Fruit fly (Drosophila melanogaster) whole organism, adult: ENCODE results near the gene DNAlig4.

Experiments used
- CG11617 ChIP-seq: fragments of 200-800 bp; sonication (Bioruptor generic); optimal IDR thresholded peaks from 2 replicates; lab custom pipeline; 2017; ENCODE audit warnings: mild to moderate bottlenecking, missing biosample characterization, missing genetic modification reagents, missing genetic modification characterization
- CG12768 ChIP-seq: fragments of 200-800 bp; sonication (Bioruptor generic); optimal IDR thresholded peaks from 2 replicates; lab custom pipeline; 2017; ENCODE audit warnings: missing biosample characterization, missing genetic modification characterization, mild to moderate bottlenecking, moderate library complexity, missing genetic modification reagents
- CG14711 ChIP-seq: fragments of 200-800 bp; sonication (Bioruptor generic); optimal IDR thresholded peaks from 2 replicates; lab custom pipeline; 2018; ENCODE audit warnings: missing biosample characterization, mild to moderate bottlenecking, missing genetic modification characterization, moderate library complexity
- CG1620 ChIP-seq: fragments of 200-800 bp; sonication (Bioruptor generic); optimal IDR thresholded peaks from 2 replicates; lab custom pipeline; 2016; ENCODE audit warnings: missing biosample characterization, missing genetic modification characterization
- CG33017 ChIP-seq: fragments of 200-800 bp; sonication (Bioruptor generic); optimal IDR thresholded peaks from 2 replicates; lab custom pipeline; 2018; ENCODE audit warnings: missing biosample characterization, mild to moderate bottlenecking, missing genetic modification characterization, moderate library complexity
- CG5204 ChIP-seq: fragments of 200-800 bp; sonication (Bioruptor generic); optimal IDR thresholded peaks from 2 replicates; lab custom pipeline; 2016; ENCODE audit warnings: missing biosample characterization, missing genetic modification characterization
- CG7045 ChIP-seq: fragments of 200-800 bp; sonication (Bioruptor generic); optimal IDR thresholded peaks from 2 replicates; lab custom pipeline; 2017; ENCODE audit warnings: missing biosample characterization, mild to moderate bottlenecking, missing genetic modification characterization
- CG7101 ChIP-seq: fragments of 200-800 bp; sonication (Bioruptor generic); optimal IDR thresholded peaks from 2 replicates; lab custom pipeline; 2018; ENCODE audit warnings: missing biosample characterization, mild to moderate bottlenecking, missing genetic modification characterization, moderate library complexity
- Clk ChIP-seq: fragments of 200-800 bp; sonication (Bioruptor generic); optimal IDR thresholded peaks from 2 replicates; lab custom pipeline; 2017; ENCODE audit warnings: missing biosample characterization, missing genetic modification characterization
- Crg-1 ChIP-seq: fragments of 200-800 bp; sonication (Bioruptor generic); optimal IDR thresholded peaks from 2 replicates; lab custom pipeline; 2016; ENCODE audit warnings: missing biosample characterization, missing genetic modification characterization
- Hr96 ChIP-seq: fragments of 200-800 bp; sonication (Bioruptor generic); optimal IDR thresholded peaks from 2 replicates; lab custom pipeline; 2016; ENCODE audit warnings: missing biosample characterization, missing genetic modification characterization
- Mnt ChIP-seq: fragments of 200-800 bp; sonication (Bioruptor generic); optimal IDR thresholded peaks from 2 replicates; lab custom pipeline; 2016; ENCODE audit warnings: missing biosample characterization, mild to moderate bottlenecking, missing genetic modification characterization
- bab1 ChIP-seq: fragments of 200-800 bp; sonication (Bioruptor generic); optimal IDR thresholded peaks from 3 replicates; lab custom pipeline; 2019; ENCODE audit warnings: missing biosample characterization, mild to moderate bottlenecking, missing genetic modification characterization, moderate library complexity
- cic ChIP-seq: fragments of 200-800 bp; sonication (Bioruptor generic); optimal IDR thresholded peaks from 2 replicates; lab custom pipeline; 2017; ENCODE audit warnings: missing biosample characterization, mild to moderate bottlenecking, missing genetic modification characterization, moderate library complexity
- cnc ChIP-seq, 2 experiments: fragments of >200 bp; optimal IDR thresholded peaks; 2 replicates each; lab custom pipeline; 2017
- kay ChIP-seq: fragments of 200-800 bp; sonication (Bioruptor generic); peaks from one replicate; lab custom pipeline; 2016; ENCODE audit warnings: missing biosample characterization, missing genetic modification characterization, borderline replicate concordance
- ovo ChIP-seq: fragments of 200-800 bp; sonication (Bioruptor generic); optimal IDR thresholded peaks from 2 replicates; lab custom pipeline; 2016; ENCODE audit warnings: missing biosample characterization, missing genetic modification characterization
- pad ChIP-seq: fragments of 200-800 bp; sonication (Bioruptor generic); optimal IDR thresholded peaks from 3 replicates; lab custom pipeline; 2017; ENCODE audit warnings: missing biosample characterization, missing genetic modification characterization, mild to moderate bottlenecking, moderate library complexity, missing genetic modification reagents
- tj ChIP-seq: fragments of 200-800 bp; sonication (Bioruptor generic); optimal IDR thresholded peaks from 3 replicates; lab custom pipeline; 2017; ENCODE audit warnings: missing biosample characterization, mild to moderate bottlenecking, missing genetic modification characterization, moderate library complexity
- toe ChIP-seq: fragments of 200-800 bp; sonication (Bioruptor generic); optimal IDR thresholded peaks from 2 replicates; lab custom pipeline; 2016; ENCODE audit warnings: missing biosample characterization, missing genetic modification characterization

The DNAlig4 gene

dm6 chrX:13667656-13668055, at the start of gene DNAlig4, which contains the start of gene CG11164:
TSS of gene DNAlig4 (minus strand) at chrX:13667811.
TSS of gene CG11164 (plus strand) at chrX:13668014.
- TF ChIP-seq CG11617 (GFP tag; lab: Kevin White, UChicago) (no peak), kay (GFP tag; lab: Kevin White, UChicago) (peak; percentile 46)

- TF ChIP-seq kay (GFP tag; lab: Kevin White, UChicago) (peak; percentile 59), CG5204 (GFP tag; lab: Kevin White, UChicago) (no peak)
Measured at dm6 chrX:13699666-13700065, 32.1 kb upstream of the DNAlig4 start.

- no peak for TF ChIP-seq Mnt (GFP tag; lab: Kevin White, UChicago)
- TF ChIP-seq cnc (optimal IDR thresholded peaks at IDR 0.05; lab: Kevin White, UChicago) = no peak
- TF ChIP-seq CG14711 (tag; lab: Kevin White, UChicago) = peak; percentile 8
- no peak for TF ChIP-seq CG33017 (tag; lab: Kevin White, UChicago)
Measured at dm6 chrX:13698717-13699427, 31.3 kb upstream of the DNAlig4 start.

dm6 chrX:13691992-13692391, 24.4 kb upstream of the DNAlig4 start, which contains the start of gene Nna1:
TSS of gene Nna1 (plus strand) at chrX:13692292.
- TF ChIP-seq pad (no peak), Mnt (GFP tag; lab: Kevin White, UChicago) (no peak), cic (no peak), CG7045 (GFP tag; lab: Kevin White, UChicago) (no peak), ovo (GFP tag; lab: Kevin White, UChicago) (no peak), kay (GFP tag; lab: Kevin White, UChicago) (no peak), bab1 (GFP tag; lab: Kevin White, UChicago) (no peak), Crg-1 (GFP tag; lab: Kevin White, UChicago) (no peak), CG11617 (GFP tag; lab: Kevin White, UChicago) (no peak), cnc (optimal IDR thresholded peaks at IDR 0.05; lab: Kevin White, UChicago) (no peak), CG5204 (GFP tag; lab: Kevin White, UChicago) (no peak), CG12768 (GFP tag; lab: Kevin White, UChicago) (no peak), toe (GFP tag; lab: Kevin White, UChicago) (no peak), Hr96 (GFP tag; lab: Kevin White, UChicago) (no peak), Clk (GFP tag; lab: Kevin White, UChicago) (no peak), CG7101 (tag; lab: Kevin White, UChicago) (no peak)

dm6 chrX:13682652-13683051, 15.0 kb upstream of the DNAlig4 start, which contains the start of gene CG11158:
TSS of gene CG11158 (plus strand) at chrX:13682952.
- TF ChIP-seq Crg-1 (GFP tag; lab: Kevin White, UChicago) = no peak
- no peak for TF ChIP-seq tj (GFP tag; lab: Kevin White, UChicago)
- TF ChIP-seq CG7045 (GFP tag; lab: Kevin White, UChicago) = no peak
- TF ChIP-seq toe (GFP tag; lab: Kevin White, UChicago) = no peak
- TF ChIP-seq ovo (GFP tag; lab: Kevin White, UChicago) = no peak
- no peak for TF ChIP-seq bab1 (GFP tag; lab: Kevin White, UChicago)
- no peak for TF ChIP-seq CG14711 (tag; lab: Kevin White, UChicago)
- TF ChIP-seq kay (GFP tag; lab: Kevin White, UChicago) = no peak
- no peak for TF ChIP-seq Hr96 (GFP tag; lab: Kevin White, UChicago)
- no peak for TF ChIP-seq CG5204 (GFP tag; lab: Kevin White, UChicago)
- no peak for TF ChIP-seq CG12768 (GFP tag; lab: Kevin White, UChicago)
- TF ChIP-seq CG11617 (GFP tag; lab: Kevin White, UChicago) = no peak
- TF ChIP-seq cic = no peak
- no peak for TF ChIP-seq CG33017 (tag; lab: Kevin White, UChicago)
- TF ChIP-seq CG1620 (GFP tag; lab: Kevin White, UChicago) = no peak

dm6 chrX:13681906-13682305, 14.3 kb upstream of the DNAlig4 start:
- no peak for TF ChIP-seq bab1 (GFP tag; lab: Kevin White, UChicago)
- no peak for TF ChIP-seq cnc (optimal IDR thresholded peaks at IDR 0.05; lab: Kevin White, UChicago)
- TF ChIP-seq pad = no peak
- TF ChIP-seq CG33017 (tag; lab: Kevin White, UChicago) = no peak
- TF ChIP-seq CG5204 (GFP tag; lab: Kevin White, UChicago) = no peak
- no peak for TF ChIP-seq cic
- TF ChIP-seq Clk (GFP tag; lab: Kevin White, UChicago) = no peak
- TF ChIP-seq CG11617 (GFP tag; lab: Kevin White, UChicago) = no peak
- no peak for TF ChIP-seq tj (GFP tag; lab: Kevin White, UChicago)
- no peak for TF ChIP-seq ovo (GFP tag; lab: Kevin White, UChicago)

dm6 chrX:13680262-13680661, 12.7 kb upstream of the DNAlig4 start, which contains the start of gene CG12177:
TSS of gene CG12177 (minus strand) at chrX:13680500.
- TF ChIP-seq CG12768 (GFP tag; lab: Kevin White, UChicago) (peak; percentile 31), CG1620 (GFP tag; lab: Kevin White, UChicago) (no peak), CG33017 (tag; lab: Kevin White, UChicago) (no peak), CG14711 (tag; lab: Kevin White, UChicago) (no peak), CG7045 (GFP tag; lab: Kevin White, UChicago) (no peak), Mnt (GFP tag; lab: Kevin White, UChicago) (peak; percentile 88), kay (GFP tag; lab: Kevin White, UChicago) (no peak), CG5204 (GFP tag; lab: Kevin White, UChicago) (no peak), tj (GFP tag; lab: Kevin White, UChicago) (no peak), Crg-1 (GFP tag; lab: Kevin White, UChicago) (no peak), CG7101 (tag; lab: Kevin White, UChicago) (no peak), ovo (GFP tag; lab: Kevin White, UChicago) (no peak), cic (peak; percentile 82), Hr96 (GFP tag; lab: Kevin White, UChicago) (no peak), CG11617 (GFP tag; lab: Kevin White, UChicago) (no peak), bab1 (GFP tag; lab: Kevin White, UChicago) (no peak), pad (no peak), Clk (GFP tag; lab: Kevin White, UChicago) (no peak)
